Worm (Caenorhabditis elegans): Measurements from ENCODE around the gene mrpl-40.

mrpl-40 gene

DNA sequence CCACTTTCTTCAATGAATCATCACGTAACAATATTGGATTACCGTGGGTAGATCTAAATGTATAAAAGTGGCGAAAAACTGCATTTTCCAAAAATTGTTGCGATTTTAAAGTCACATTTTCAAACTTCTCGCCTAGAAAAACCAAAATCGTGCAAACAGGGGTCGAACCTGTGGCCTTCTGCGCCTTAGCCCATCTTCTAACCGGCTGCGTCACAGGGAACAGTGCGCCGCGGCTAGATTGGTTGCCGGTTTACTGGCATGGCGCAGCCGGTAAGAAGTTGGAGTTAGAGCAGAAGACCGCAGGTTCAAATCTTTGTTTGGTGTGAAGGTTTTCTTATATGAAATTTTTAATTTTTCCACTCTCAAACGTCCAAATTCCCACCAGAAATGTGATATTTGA, 38.3 kb upstream of the mrpl-40 start:
- no peak for TF ChIP-seq ztf-1 (GFP tag; conservative IDR thresholded peaks at IDR 0.05)
- TF ChIP-seq dmd-4 (tag; optimal IDR thresholded peaks at IDR 0.05): no peak
- TF ChIP-seq gmeb-1 (tag; optimal IDR thresholded peaks at IDR 0.05): no peak
- TF ChIP-seq sma-9 (GFP tag; optimal IDR thresholded peaks at IDR 0.05): no peak
- no peak for TF ChIP-seq sma-9 (tag; optimal IDR thresholded peaks at IDR 0.05)
- no peak for TF ChIP-seq mdl-1 (tag; optimal IDR thresholded peaks at IDR 0.05)
- no peak for TF ChIP-seq elt-3 (tag; optimal IDR thresholded peaks at IDR 0.05)
- no peak for TF ChIP-seq nhr-21 (tag; optimal IDR thresholded peaks at IDR 0.05)
- no peak for TF ChIP-seq snpc-4 (tag; optimal IDR thresholded peaks at IDR 0.05)
- no peak for TF ChIP-seq zag-1 (tag; optimal IDR thresholded peaks at IDR 0.05)
- no peak for TF ChIP-seq egl-27 (tag; optimal IDR thresholded peaks at IDR 0.05)
- TF ChIP-seq sma-3 (GFP tag; optimal IDR thresholded peaks at IDR 0.05): no peak
- no peak for TF ChIP-seq mbf-1 (tag; optimal IDR thresholded peaks at IDR 0.05)
- TF ChIP-seq nhr-237 (tag; optimal IDR thresholded peaks at IDR 0.05): no peak

DNA sequence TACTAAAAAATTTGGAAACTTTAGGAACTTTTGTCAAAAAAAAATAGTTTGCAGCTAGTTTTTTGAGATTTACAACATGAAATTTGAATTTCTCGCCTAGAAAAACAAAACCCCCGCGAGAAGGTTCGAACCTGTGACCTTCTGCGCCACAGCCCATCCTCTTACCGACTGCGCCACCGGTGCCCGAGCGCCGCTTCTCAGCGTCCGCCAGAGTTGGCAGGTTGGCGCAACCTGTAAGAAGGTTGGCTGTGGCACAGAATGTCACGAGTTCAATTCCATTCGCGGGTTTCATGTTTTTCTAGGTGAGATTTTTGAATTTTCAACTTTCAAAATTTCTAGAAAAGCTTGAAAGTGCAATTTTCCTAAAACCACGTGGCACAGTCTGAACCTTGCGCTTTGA, 36.9 kb upstream of the mrpl-40 start:
- no peak for TF ChIP-seq R02D3.7 (tag; optimal IDR thresholded peaks at IDR 0.05)
- TF ChIP-seq gmeb-1 (tag; optimal IDR thresholded peaks at IDR 0.05): no peak
- no peak for TF ChIP-seq nhr-23 (tag; optimal IDR thresholded peaks at IDR 0.05)
- TF ChIP-seq unc-39 (tag; optimal IDR thresholded peaks at IDR 0.05): no peak
- no peak for TF ChIP-seq ztf-11 (tag; optimal IDR thresholded peaks at IDR 0.05)
- TF ChIP-seq egl-27 (tag; optimal IDR thresholded peaks at IDR 0.05): no peak
- TF ChIP-seq skn-1 (tag; optimal IDR thresholded peaks at IDR 0.05): no peak
- no peak for TF ChIP-seq nhr-25 (tag; optimal IDR thresholded peaks at IDR 0.05)
- TF ChIP-seq unc-62 (GFP tag; optimal IDR thresholded peaks at IDR 0.05): no peak
- no peak for TF ChIP-seq nhr-11 (tag; optimal IDR thresholded peaks at IDR 0.05)
- no peak for TF ChIP-seq peb-1 (tag; optimal IDR thresholded peaks at IDR 0.05)
- TF ChIP-seq nhr-129 (tag; optimal IDR thresholded peaks at IDR 0.05): no peak
- TF ChIP-seq mbf-1 (tag; optimal IDR thresholded peaks at IDR 0.05): no peak
- no peak for TF ChIP-seq snpc-4 (tag; optimal IDR thresholded peaks at IDR 0.05)

DNA sequence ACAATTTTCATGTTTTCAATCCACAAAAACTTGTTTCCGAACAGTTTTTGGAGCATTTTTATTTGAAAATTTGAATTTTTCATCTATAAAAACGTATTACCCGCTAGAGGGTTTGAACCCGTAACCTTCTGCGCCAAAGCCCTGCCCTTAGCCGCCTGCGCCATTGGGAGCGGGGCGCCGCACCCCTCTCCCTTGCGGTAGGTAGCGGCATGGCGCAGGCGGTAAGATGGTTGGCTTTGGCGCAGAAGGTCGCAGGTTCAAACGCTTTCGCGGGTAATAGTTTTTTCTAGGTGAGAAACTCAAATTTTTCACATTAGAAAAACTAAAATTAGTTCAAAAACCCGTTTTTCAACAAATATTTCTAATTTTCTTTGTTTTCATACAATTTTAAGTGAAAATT, 35.7 kb upstream of the mrpl-40 start:
- TF ChIP-seq nhr-23 (tag; optimal IDR thresholded peaks at IDR 0.05) (no peak), dmd-4 (tag; optimal IDR thresholded peaks at IDR 0.05) (no peak), Y55F3AM.14 (GFP tag; optimal IDR thresholded peaks at IDR 0.05) (no peak), lsy-2 (tag; optimal IDR thresholded peaks at IDR 0.05) (no peak)

DNA sequence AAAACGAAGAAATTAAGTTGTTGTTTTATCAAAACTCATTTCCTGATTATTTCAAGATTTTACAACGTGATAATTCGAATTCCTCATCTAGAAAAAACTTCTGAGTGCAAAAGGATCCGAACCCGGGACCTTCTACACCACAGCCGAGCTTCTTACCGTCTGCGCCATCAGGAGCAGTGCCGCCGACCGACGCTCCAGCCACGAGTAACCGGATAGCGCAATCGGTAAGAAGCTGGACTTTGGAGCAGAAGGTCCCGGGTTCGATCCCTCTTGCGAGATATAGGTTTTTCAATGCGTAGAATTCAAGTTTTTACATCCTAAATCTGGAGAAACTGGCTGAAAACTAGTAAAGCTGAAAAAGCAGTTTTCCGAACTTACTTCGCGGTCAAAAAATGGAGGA, 33.7 kb upstream of the mrpl-40 start:
- TF ChIP-seq nhr-129 (tag; optimal IDR thresholded peaks at IDR 0.05) (no peak), crh-2 (tag; optimal IDR thresholded peaks at IDR 0.05) (no peak), peb-1 (tag; optimal IDR thresholded peaks at IDR 0.05) (no peak), zag-1 (tag; optimal IDR thresholded peaks at IDR 0.05) (no peak), blmp-1 (tag; optimal IDR thresholded peaks at IDR 0.05; ENCODE audit: insufficient read depth) (no peak), snpc-4 (tag; optimal IDR thresholded peaks at IDR 0.05) (no peak), egl-27 (tag; optimal IDR thresholded peaks at IDR 0.05) (no peak), lin-11 (tag; optimal IDR thresholded peaks at IDR 0.05) (no peak), sma-3 (GFP tag; optimal IDR thresholded peaks at IDR 0.05) (no peak), C34F6.9 (tag; optimal IDR thresholded peaks at IDR 0.05) (no peak), nhr-77 (tag; optimal IDR thresholded peaks at IDR 0.05) (no peak), nhr-21 (tag; optimal IDR thresholded peaks at IDR 0.05) (no peak)

DNA sequence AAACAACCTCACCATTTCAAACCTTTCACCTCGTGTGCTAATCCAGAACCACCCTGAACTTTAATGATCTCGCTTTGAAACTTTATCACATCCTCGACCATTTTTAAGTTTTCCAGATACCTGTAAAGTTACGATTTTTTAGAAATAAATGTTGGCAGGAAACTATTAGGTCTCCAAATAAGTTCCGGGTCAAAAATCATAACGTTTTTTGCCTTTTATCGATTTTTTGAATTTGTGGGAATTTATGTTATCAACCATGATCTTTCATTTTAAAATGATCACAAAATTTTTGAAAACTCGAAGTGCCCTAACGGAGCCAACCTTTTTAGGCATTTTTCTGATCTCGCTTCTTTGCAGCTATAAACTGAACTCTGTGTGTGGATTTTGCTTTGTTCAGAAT, 26.3 kb upstream of the mrpl-40 start, which contains the start of gene btb-5:
Gene btb-5, minus strand, starts transcription at position 101 of the 400 bp plus-strand sequence.
- TF ChIP-seq sma-3 (GFP tag; optimal IDR thresholded peaks at IDR 0.05): no peak
- no peak for TF ChIP-seq ZK546.5 (tag; optimal IDR thresholded peaks at IDR 0.05)
- no peak for TF ChIP-seq nhr-237 (tag; optimal IDR thresholded peaks at IDR 0.05)
- no peak for TF ChIP-seq ceh-16 (tag; optimal IDR thresholded peaks at IDR 0.05)
- no peak for TF ChIP-seq ztf-1 (GFP tag; conservative IDR thresholded peaks at IDR 0.05)
- no peak for TF ChIP-seq zag-1 (tag; optimal IDR thresholded peaks at IDR 0.05)
- no peak for TF ChIP-seq gmeb-1 (tag; optimal IDR thresholded peaks at IDR 0.05)
- no peak for TF ChIP-seq blmp-1 (tag; optimal IDR thresholded peaks at IDR 0.05; ENCODE audit: insufficient read depth)
- no peak for TF ChIP-seq elt-1 (tag; optimal IDR thresholded peaks at IDR 0.05)
- no peak for TF ChIP-seq C34F6.9 (tag; optimal IDR thresholded peaks at IDR 0.05)
- no peak for TF ChIP-seq ztf-4 (tag; optimal IDR thresholded peaks at IDR 0.05)
- TF ChIP-seq aly-2 (tag; optimal IDR thresholded peaks at IDR 0.05): no peak
- no peak for TF ChIP-seq nhr-77 (tag; optimal IDR thresholded peaks at IDR 0.05)
- no peak for TF ChIP-seq ztf-11 (tag; optimal IDR thresholded peaks at IDR 0.05)
- TF ChIP-seq lin-39 (tag; optimal IDR thresholded peaks at IDR 0.05): no peak
